Worm (Caenorhabditis elegans) whole organism, L3 larva: ENCODE measurements around the gene B0336.13.

Experiments
- R02D3.7 ChIP-seq: fragments of 150-350 bp; optimal IDR thresholded peaks from 2 replicates; lab custom pipeline; 2014; ENCODE audit warnings: missing biosample characterization, missing genetic modification characterization
- ama-1 ChIP-seq: fragments of 150-350 bp; optimal IDR thresholded peaks from 2 replicates; lab custom pipeline; 2018
- ceh-28 ChIP-seq: fragments of 150-350 bp; optimal IDR thresholded peaks from 2 replicates; lab custom pipeline; 2014; ENCODE audit warnings: missing biosample characterization, missing genetic modification reagents, missing genetic modification characterization
- nfya-1 ChIP-seq: sonication (generic microtip); optimal IDR thresholded peaks from 2 replicates; lab custom pipeline; 2017; ENCODE audit warnings: missing genetic modification characterization, mild to moderate bottlenecking, missing compliant biosample characterization, antibody characterized with exemption, moderate library complexity; ENCODE audit not compliant: insufficient read depth
- nhr-12 ChIP-seq: fragments of 150-350 bp; optimal IDR thresholded peaks from 2 replicates; lab custom pipeline; 2014; ENCODE audit warnings: missing biosample characterization, missing genetic modification characterization
- nhr-237 ChIP-seq: fragments of 150-350 bp; optimal IDR thresholded peaks from 2 replicates; lab custom pipeline; 2014; ENCODE audit warnings: missing biosample characterization, missing genetic modification characterization
- nhr-76 ChIP-seq: fragments of 150-350 bp; sonication (generic microtip); optimal IDR thresholded peaks from 5 replicates; lab custom pipeline; 2014; ENCODE audit warnings: missing biosample characterization, missing genetic modification characterization
- unc-62 ChIP-seq: fragments of 150-350 bp; sonication (generic microtip); optimal IDR thresholded peaks from 4 replicates; lab custom pipeline; 2014; ENCODE audit warnings: missing biosample characterization, missing genetic modification reagents, missing genetic modification characterization
- zag-1 ChIP-seq: fragments of 150-350 bp; optimal IDR thresholded peaks from 2 replicates; lab custom pipeline; 2014; ENCODE audit warnings: missing biosample characterization, missing genetic modification characterization

ce11 chrIII:5711881-5712643 is 18.2 kb downstream of the B0336.13 start:
- no peak for TF ChIP-seq nfya-1 (tag; lab: Kevin White, UChicago)
- no peak for TF ChIP-seq zag-1 (tag; lab: Kevin White, UChicago)
- no peak for TF ChIP-seq ceh-28 (tag; lab: Kevin White, UChicago)
- no peak for TF ChIP-seq nhr-237 (tag; lab: Kevin White, UChicago)
- no peak for TF ChIP-seq unc-62 (GFP tag; lab: Kevin White, UChicago)
- no peak for TF ChIP-seq ama-1
- TF ChIP-seq nhr-12 (tag; lab: Kevin White, UChicago) = no peak
- no peak for TF ChIP-seq nhr-76 (tag; lab: Kevin White, UChicago)
- TF ChIP-seq R02D3.7 (tag; lab: Kevin White, UChicago) = no peak
